Worm (Caenorhabditis elegans) whole organism, early embryonic: ENCODE results near the gene F54F12.2.

Experiments
- aly-1 ChIP-seq: sonication (generic microtip); optimal IDR thresholded peaks from 2 replicates; lab custom pipeline; 2016; ENCODE audit warnings: missing genetic modification characterization, missing compliant biosample characterization
- tra-4 ChIP-seq: sonication (generic microtip); optimal IDR thresholded peaks from 2 replicates; lab custom pipeline; 2017; ENCODE audit warnings: missing genetic modification characterization, missing compliant biosample characterization

DNA sequence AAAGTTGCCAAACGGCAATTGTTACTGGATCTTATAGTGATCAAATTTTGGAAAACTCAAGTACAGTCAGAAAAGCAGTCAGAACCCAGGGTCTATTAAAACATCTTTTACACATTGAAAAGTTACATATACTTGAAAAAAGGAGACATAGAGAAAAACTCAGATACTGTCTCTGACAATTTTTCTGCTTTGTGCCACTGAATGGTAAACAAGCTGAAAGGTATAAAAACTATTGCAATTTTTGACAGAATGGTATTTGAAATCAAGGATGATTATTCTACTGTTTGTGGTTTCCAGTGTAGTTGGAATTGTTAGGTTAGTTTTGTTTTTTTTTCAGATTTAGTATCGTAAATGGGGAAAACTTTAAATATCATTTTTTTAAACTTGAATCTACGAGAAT lies 19.1 kb upstream of the F54F12.2 start, which contains the start of gene cyp-13A11:
- TF ChIP-seq aly-1 (tag; lab: Kevin White, UChicago), result no peak
- TF ChIP-seq tra-4 (tag; lab: Kevin White, UChicago), result no peak
